Fruit fly (Drosophila melanogaster) whole organism, embryonic: Measurements from ENCODE around the gene Eip63E.

Source experiments
- Abd-B ChIP-seq: fragments of 200-800 bp; sonication (Bioruptor generic); optimal IDR thresholded peaks from 2 replicates; lab custom pipeline; 2018; ENCODE audit warnings: missing biosample characterization, mild to moderate bottlenecking, missing genetic modification characterization, moderate library complexity
- Adf1 ChIP-seq: fragments of 200-800 bp; sonication (Bioruptor generic); IDR thresholded peaks from 2 replicates; pipeline ENCODE4 v1.3.6; 2022; ENCODE audit warnings: missing biosample characterization, missing genetic modification characterization
- Aef1 ChIP-seq: fragments of 200-800 bp; sonication (Bioruptor generic); IDR thresholded peaks from 3 replicates; pipeline ENCODE4 v1.3.6; 2022; ENCODE audit warnings: missing biosample characterization, missing genetic modification characterization
- CG10147 ChIP-seq: fragments of 200-800 bp; sonication (Bioruptor generic); optimal IDR thresholded peaks from 2 replicates; lab custom pipeline; 2019; ENCODE audit warnings: missing biosample characterization, mild to moderate bottlenecking, missing genetic modification characterization, moderate library complexity
- CG10543 ChIP-seq: fragments of 200-800 bp; sonication (Bioruptor generic); optimal IDR thresholded peaks from 3 replicates; lab custom pipeline; 2017; ENCODE audit warnings: missing biosample characterization, mild to moderate bottlenecking, missing genetic modification characterization, moderate library complexity
- CG12299 ChIP-seq: fragments of 200-800 bp; sonication (Bioruptor generic); optimal IDR thresholded peaks from 2 replicates; lab custom pipeline; 2018; ENCODE audit warnings: missing biosample characterization, mild to moderate bottlenecking, missing genetic modification characterization
- CG12391 ChIP-seq: fragments of 200-800 bp; sonication (Bioruptor generic); optimal IDR thresholded peaks from 3 replicates; lab custom pipeline; 2018; ENCODE audit warnings: missing biosample characterization, mild to moderate bottlenecking, missing genetic modification characterization, moderate library complexity
- CG12659 ChIP-seq: fragments of 200-800 bp; sonication (Bioruptor generic); optimal IDR thresholded peaks from 3 replicates; lab custom pipeline; 2017; ENCODE audit warnings: mild to moderate bottlenecking, missing biosample characterization, missing genetic modification reagents, missing genetic modification characterization
- CG12744 ChIP-seq: fragments of 200-800 bp; sonication (Bioruptor generic); optimal IDR thresholded peaks from 2 replicates; lab custom pipeline; 2016; ENCODE audit warnings: missing biosample characterization, missing genetic modification characterization
- CG13424 ChIP-seq: fragments of 200-800 bp; sonication (Bioruptor generic); optimal IDR thresholded peaks from 2 replicates; lab custom pipeline; 2019; ENCODE audit warnings: missing biosample characterization, mild to moderate bottlenecking, missing genetic modification characterization, moderate library complexity
- CG14441 ChIP-seq: fragments of 200-800 bp; sonication (Bioruptor generic); IDR thresholded peaks from 2 replicates; pipeline ENCODE4 v1.3.6; 2022; ENCODE audit warnings: missing biosample characterization, missing genetic modification characterization
- CG16863 ChIP-seq: fragments of 200-800 bp; sonication (Bioruptor generic); optimal IDR thresholded peaks from 3 replicates; lab custom pipeline; 2016; ENCODE audit warnings: missing biosample characterization, missing genetic modification characterization
- CG2129 ChIP-seq: fragments of 200-800 bp; sonication (Bioruptor generic); IDR thresholded peaks from 2 replicates; pipeline ENCODE4 v1.3.6; 2022; ENCODE audit warnings: missing biosample characterization, missing genetic modification characterization; ENCODE audit not compliant: partially characterized antibody
- CG30020 ChIP-seq: fragments of 200-800 bp; optimal IDR thresholded peaks from 2 replicates; lab custom pipeline; 2019; ENCODE audit warnings: missing biosample characterization, mild to moderate bottlenecking, missing genetic modification characterization, moderate library complexity
- CG3838 ChIP-seq: fragments of 200-800 bp; sonication (Bioruptor generic); optimal IDR thresholded peaks from 3 replicates; lab custom pipeline; 2016; ENCODE audit warnings: missing biosample characterization, missing genetic modification characterization
- CG3847 ChIP-seq: fragments of 200-800 bp; sonication (Bioruptor generic); IDR thresholded peaks from 2 replicates; pipeline ENCODE4 v1.3.6; 2022; ENCODE audit warnings: missing biosample characterization, missing genetic modification characterization
- CG3995 ChIP-seq: fragments of 200-800 bp; sonication (Bioruptor generic); optimal IDR thresholded peaks from 3 replicates; lab custom pipeline; 2016; ENCODE audit warnings: missing biosample characterization, missing genetic modification characterization
- CG4404 ChIP-seq: fragments of 200-800 bp; sonication (Bioruptor generic); IDR thresholded peaks from 2 replicates; pipeline ENCODE4 v1.3.6; 2022; ENCODE audit warnings: missing biosample characterization, missing genetic modification characterization
- CG5245 ChIP-seq: fragments of 200-800 bp; sonication (Bioruptor generic); optimal IDR thresholded peaks from 3 replicates; lab custom pipeline; 2016; ENCODE audit warnings: missing biosample characterization, missing genetic modification characterization
- CG9215 ChIP-seq: fragments of 200-800 bp; sonication (Bioruptor generic); IDR thresholded peaks from 2 replicates; pipeline ENCODE4 v1.3.6; 2022; ENCODE audit warnings: missing biosample characterization, missing genetic modification characterization
- Doc3 ChIP-seq: fragments of 200-800 bp; sonication (Bioruptor generic); IDR thresholded peaks from 3 replicates; pipeline ENCODE4 v1.3.6; 2022; ENCODE audit warnings: missing biosample characterization, missing genetic modification characterization; ENCODE audit not compliant: partially characterized antibody
- Elba2 ChIP-seq: fragments of 200-800 bp; sonication (Bioruptor generic); optimal IDR thresholded peaks from 3 replicates; lab custom pipeline; 2016; ENCODE audit warnings: missing biosample characterization, missing genetic modification characterization
- Hey ChIP-seq: fragments of 200-800 bp; sonication (Bioruptor generic); optimal IDR thresholded peaks from 3 replicates; lab custom pipeline; 2018; ENCODE audit warnings: missing biosample characterization, mild to moderate bottlenecking, missing genetic modification characterization
- Meics ChIP-seq: fragments of 200-800 bp; sonication (Bioruptor generic); optimal IDR thresholded peaks from 2 replicates; lab custom pipeline; 2017; ENCODE audit warnings: missing biosample characterization, mild to moderate bottlenecking, missing genetic modification characterization
- Myb ChIP-seq: fragments of 200-800 bp; sonication (Bioruptor generic); optimal IDR thresholded peaks from 2 replicates; lab custom pipeline; 2016; ENCODE audit warnings: missing biosample characterization, missing genetic modification characterization
- NK7.1 ChIP-seq: fragments of 200-800 bp; sonication (Bioruptor generic); optimal IDR thresholded peaks from 3 replicates; lab custom pipeline; 2016; ENCODE audit warnings: missing biosample characterization, missing genetic modification characterization
- Rx ChIP-seq: fragments of 200-800 bp; sonication (Bioruptor generic); IDR thresholded peaks from 2 replicates; pipeline ENCODE4 v1.3.6; 2022; ENCODE audit warnings: missing biosample characterization, missing genetic modification characterization
- Spps ChIP-seq: fragments of 200-800 bp; sonication (Bioruptor generic); optimal IDR thresholded peaks from 2 replicates; lab custom pipeline; 2018; ENCODE audit warnings: missing biosample characterization, mild to moderate bottlenecking, missing genetic modification characterization
- Trl ChIP-seq, 3 experiments: fragments of >200 bp in 2 of 3; fragments of 200-800 bp in 1 of 3; sonication (Bioruptor generic) in 1 of 3; optimal IDR thresholded peaks; 2 replicates in 1 of 3; 3 replicates in 2 of 3; lab custom pipeline; 2016 to 2017; ENCODE audit warnings: missing biosample characterization in 1 of 3, missing genetic modification characterization in 1 of 3
- Vsx1 ChIP-seq: fragments of 200-800 bp; sonication (Bioruptor generic); optimal IDR thresholded peaks from 2 replicates; lab custom pipeline; 2017; ENCODE audit warnings: missing biosample characterization, mild to moderate bottlenecking, missing genetic modification characterization, missing genetic modification reagents
- Xrp1 ChIP-seq: fragments of 200-800 bp; sonication (Bioruptor generic); IDR thresholded peaks from 2 replicates; pipeline ENCODE4 v1.3.6; 2022; ENCODE audit warnings: missing biosample characterization, missing genetic modification characterization
- YL-1 ChIP-seq: fragments of 200-800 bp; sonication (Bioruptor generic); optimal IDR thresholded peaks from 3 replicates; lab custom pipeline; 2017; ENCODE audit warnings: missing biosample characterization, mild to moderate bottlenecking, missing genetic modification characterization
- dmrt11E ChIP-seq: fragments of 200-800 bp; sonication (Bioruptor generic); optimal IDR thresholded peaks from 3 replicates; lab custom pipeline; 2018; ENCODE audit warnings: missing biosample characterization, mild to moderate bottlenecking, missing genetic modification characterization, moderate library complexity
- ems ChIP-seq: fragments of 200-800 bp; sonication (Bioruptor generic); optimal IDR thresholded peaks from 3 replicates; lab custom pipeline; 2016; ENCODE audit warnings: missing biosample characterization, missing genetic modification characterization
- eve ChIP-seq, 2 experiments: fragments of >200 bp; optimal IDR thresholded peaks; 2 replicates each; lab custom pipeline; 2017; ENCODE audit warnings: missing biosample characterization in 2 of 2, missing genetic modification characterization in 2 of 2
- ewg ChIP-seq: fragments of 200-800 bp; sonication (Bioruptor generic); optimal IDR thresholded peaks from 3 replicates; lab custom pipeline; 2017; ENCODE audit warnings: mild to moderate bottlenecking, missing biosample characterization, missing genetic modification reagents, missing genetic modification characterization
- exex ChIP-seq: fragments of 200-800 bp; sonication (Bioruptor generic); optimal IDR thresholded peaks from 4 replicates; lab custom pipeline; 2018; ENCODE audit warnings: missing biosample characterization, mild to moderate bottlenecking, missing genetic modification characterization, moderate library complexity
- gcm ChIP-seq: fragments of 200-800 bp; sonication (Bioruptor generic); optimal IDR thresholded peaks from 2 replicates; lab custom pipeline; 2019; ENCODE audit warnings: missing biosample characterization, mild to moderate bottlenecking, missing genetic modification characterization, moderate library complexity
- gcm2 ChIP-seq: fragments of 200-800 bp; sonication (Bioruptor generic); optimal IDR thresholded peaks from 2 replicates; lab custom pipeline; 2016; ENCODE audit warnings: missing biosample characterization, missing genetic modification characterization
- grau ChIP-seq: fragments of 200-800 bp; optimal IDR thresholded peaks from 3 replicates; lab custom pipeline; 2019; ENCODE audit warnings: missing biosample characterization, mild to moderate bottlenecking, missing genetic modification characterization, moderate library complexity
- gsb ChIP-seq: fragments of 200-800 bp; sonication (Bioruptor generic); IDR thresholded peaks from 2 replicates; pipeline ENCODE4 v1.3.6; 2022; ENCODE audit warnings: missing biosample characterization, missing genetic modification characterization
- lbe ChIP-seq: fragments of 200-800 bp; sonication (Bioruptor generic); optimal IDR thresholded peaks from 2 replicates; lab custom pipeline; 2016; ENCODE audit warnings: missing biosample characterization, mild to moderate bottlenecking, missing genetic modification characterization
- maf-S ChIP-seq: fragments of 200-800 bp; sonication (Bioruptor generic); optimal IDR thresholded peaks from 2 replicates; lab custom pipeline; 2016; ENCODE audit warnings: missing biosample characterization, missing genetic modification characterization
- onecut ChIP-seq: fragments of 200-800 bp; sonication (Bioruptor generic); IDR thresholded peaks from 2 replicates; pipeline ENCODE4 v1.3.6; 2022; ENCODE audit warnings: missing biosample characterization, missing genetic modification characterization
- peb ChIP-seq: fragments of 200-800 bp; sonication (Bioruptor generic); IDR thresholded peaks from 2 replicates; pipeline ENCODE4 v1.3.6; 2022; ENCODE audit warnings: missing biosample characterization, missing genetic modification characterization
- pzg ChIP-seq: fragments of 200-800 bp; sonication (Bioruptor generic); optimal IDR thresholded peaks from 3 replicates; lab custom pipeline; 2018; ENCODE audit warnings: missing biosample characterization, mild to moderate bottlenecking, missing genetic modification characterization, moderate library complexity
- seq ChIP-seq: fragments of 200-800 bp; sonication (Bioruptor generic); IDR thresholded peaks from 2 replicates; pipeline ENCODE4 v1.3.6; 2022; ENCODE audit warnings: missing biosample characterization, missing genetic modification characterization
- sqz ChIP-seq: fragments of 200-800 bp; sonication (Bioruptor generic); optimal IDR thresholded peaks from 3 replicates; lab custom pipeline; 2018; ENCODE audit warnings: missing biosample characterization, mild to moderate bottlenecking, missing genetic modification characterization
- unc-4 ChIP-seq: fragments of 200-800 bp; sonication (Bioruptor generic); IDR thresholded peaks from 2 replicates; pipeline ENCODE4 v1.3.6; 2022; ENCODE audit warnings: missing biosample characterization, missing genetic modification characterization; ENCODE audit not compliant: partially characterized antibody
- unpg ChIP-seq: fragments of 200-800 bp; sonication (Bioruptor generic); optimal IDR thresholded peaks from 3 replicates; lab custom pipeline; 2018; ENCODE audit warnings: missing biosample characterization, mild to moderate bottlenecking, missing genetic modification characterization, moderate library complexity

The Eip63E gene

DNA sequence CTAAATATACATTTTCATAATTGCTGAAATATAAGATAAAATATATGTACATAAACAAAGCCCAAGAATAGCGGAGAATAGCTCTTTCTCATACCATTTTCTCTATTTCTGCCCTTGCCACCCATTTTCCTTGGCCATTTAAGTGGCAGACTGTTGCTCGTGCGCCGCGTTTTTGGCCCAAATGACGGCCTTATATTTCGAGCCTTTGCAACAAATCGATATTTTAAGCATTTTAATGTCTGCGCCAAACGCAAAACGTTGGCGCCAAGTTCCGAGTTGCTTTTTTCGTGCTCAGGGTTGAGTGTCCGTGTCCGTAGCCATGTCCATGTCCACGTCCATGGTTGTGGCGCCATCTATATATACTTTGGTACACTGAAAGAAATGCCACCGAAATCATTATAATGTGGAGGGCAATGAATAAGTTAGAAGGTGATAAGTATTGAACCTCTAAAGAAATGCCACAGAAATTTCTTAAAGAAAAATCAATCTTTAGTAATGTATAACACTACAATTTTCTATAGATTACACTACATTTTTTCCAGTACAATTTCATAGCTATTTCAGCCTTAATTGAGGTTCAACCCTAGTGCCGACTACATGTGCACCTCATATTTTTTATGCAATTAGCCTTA lies 23.3 kb upstream of the Eip63E start (continued):
- no peak for TF ChIP-seq CG3995 (GFP tag; lab: Kevin White, UChicago)
- no peak for TF ChIP-seq Spps (tag; lab: Kevin White, UChicago)
- TF ChIP-seq CG3838 (GFP tag; lab: Kevin White, UChicago): no peak
- no peak for TF ChIP-seq gsb
- no peak for TF ChIP-seq Adf1 (GFP tag; lab: Robert Waterston, UW)
- TF ChIP-seq pzg (GFP tag; lab: Kevin White, UChicago): no peak
- TF ChIP-seq CG12659 (GFP tag; lab: Kevin White, UChicago): peak; percentile 3
- no peak for TF ChIP-seq Rx (GFP tag; lab: Robert Waterston, UW)
- TF ChIP-seq ewg (GFP tag; lab: Kevin White, UChicago): no peak
- TF ChIP-seq Abd-B (GFP tag; lab: Kevin White, UChicago): peak; percentile 15
- TF ChIP-seq grau (tag; lab: Kevin White, UChicago): peak; percentile 52
- TF ChIP-seq Doc3 (GFP tag; lab: Robert Waterston, UW): no peak
- TF ChIP-seq gcm2 (GFP tag; lab: Kevin White, UChicago): no peak
- TF ChIP-seq CG3847: 0 out of 2 replicates have a peak, but pooled peaks have one; percentile 17
- no peak for TF ChIP-seq Elba2 (GFP tag; lab: Kevin White, UChicago)
- peak; percentile 56; the same call in 1 of the 2 replicates for TF ChIP-seq seq (GFP tag; lab: Robert Waterston, UW)
- TF ChIP-seq lbe: no peak
- peak; percentile 6; the same call in 1 of the 2 replicates for TF ChIP-seq Xrp1
- no peak for TF ChIP-seq peb (GFP tag; lab: Robert Waterston, UW)
- TF ChIP-seq Myb (GFP tag; lab: Kevin White, UChicago): no peak
- no peak for TF ChIP-seq dmrt11E
- TF ChIP-seq CG2129 (GFP tag; lab: Robert Waterston, UW): no peak
- TF ChIP-seq Meics: peak; percentile 8
- TF ChIP-seq unc-4 (GFP tag; lab: Robert Waterston, UW): no peak
- TF ChIP-seq YL-1 (GFP tag; lab: Kevin White, UChicago): no peak
- no peak for TF ChIP-seq CG4404 (GFP tag; lab: Robert Waterston, UW)
- TF ChIP-seq CG5245: no peak
- no peak for TF ChIP-seq CG30020 (tag; lab: Kevin White, UChicago)
- TF ChIP-seq ems (GFP tag; lab: Kevin White, UChicago): no peak
- TF ChIP-seq CG12744: no peak
- TF ChIP-seq gcm (GFP tag; lab: Kevin White, UChicago): no peak
- TF ChIP-seq onecut (GFP tag; lab: Robert Waterston, UW): peak; percentile 80
- TF ChIP-seq CG16863 (GFP tag; lab: Kevin White, UChicago): no peak
- TF ChIP-seq NK7.1 (GFP tag; lab: Kevin White, UChicago): no peak
- TF ChIP-seq CG14441: 0 out of 2 replicates have a peak, but pooled peaks have one; percentile 26
- TF ChIP-seq CG12299 (tag; lab: Kevin White, UChicago): no peak
- TF ChIP-seq CG9215: no peak
- TF ChIP-seq exex: no peak
- peak; percentile 35 for TF ChIP-seq unpg (GFP tag; lab: Kevin White, UChicago)
- TF ChIP-seq Trl (optimal IDR thresholded peaks at IDR 0.05; lab: Kevin White, UChicago): no peak
- TF ChIP-seq Trl (GFP tag; optimal IDR thresholded peaks at IDR 0.05; lab: Kevin White, UChicago): no peak
- TF ChIP-seq sqz (GFP tag; lab: Kevin White, UChicago): no peak
- TF ChIP-seq CG10543: no peak
- TF ChIP-seq CG12391: peak; percentile 43
- TF ChIP-seq maf-S (GFP tag; lab: Kevin White, UChicago): no peak
- 0 out of 3 replicates have a peak, but pooled peaks have one; percentile 11 for TF ChIP-seq Aef1 (GFP tag; lab: Robert Waterston, UW)
- no peak for TF ChIP-seq CG10147 (GFP tag; lab: Kevin White, UChicago)
- TF ChIP-seq Vsx1 (GFP tag; lab: Kevin White, UChicago): no peak
- no peak for TF ChIP-seq eve (GFP tag; optimal IDR thresholded peaks at IDR 0.05; lab: Kevin White, UChicago)
- TF ChIP-seq Hey (tag; lab: Kevin White, UChicago): no peak
- TF ChIP-seq CG13424 (tag; lab: Kevin White, UChicago): peak; percentile 27
